Worm (Caenorhabditis elegans): ENCODE data around the gene C18F10.7.

ce11 chrIII:6236649-6237048, 41.5 kb downstream of the C18F10.7 start, which contains the start of gene T12A2.21:
- TF ChIP-seq unc-62 (GFP tag; optimal IDR thresholded peaks at IDR 0.05) (no peak), skn-1 (tag; optimal IDR thresholded peaks at IDR 0.05) (no peak), nhr-76 (tag; optimal IDR thresholded peaks at IDR 0.05) (no peak), sea-2 (GFP tag; optimal IDR thresholded peaks at IDR 0.05) (no peak), lin-39 (tag; optimal IDR thresholded peaks at IDR 0.05) (no peak), nhr-12 (tag; optimal IDR thresholded peaks at IDR 0.05) (no peak), nhr-25 (tag; optimal IDR thresholded peaks at IDR 0.05) (no peak), elt-2 (tag; optimal IDR thresholded peaks at IDR 0.05) (no peak), ama-1 (optimal IDR thresholded peaks at IDR 0.05) (no peak), ceh-82 (tag; optimal IDR thresholded peaks at IDR 0.05) (no peak)
